Fruit fly (Drosophila melanogaster): Measurements from ENCODE around the gene nis.

Gene nis

dm6 chr2L:1620797-1621196 is 33.8 kb upstream of the nis start:
- no peak for TF ChIP-seq pan (optimal IDR thresholded peaks at IDR 0.05)
- no peak for TF ChIP-seq EcR (GFP tag; optimal IDR thresholded peaks at IDR 0.05)
- no peak for TF ChIP-seq Dll (optimal IDR thresholded peaks at IDR 0.05)
- no peak for TF ChIP-seq CG8478 (optimal IDR thresholded peaks at IDR 0.05)
- TF ChIP-seq psq (optimal IDR thresholded peaks at IDR 0.05): no peak
- TF ChIP-seq usp (GFP tag; optimal IDR thresholded peaks at IDR 0.05): no peak

- TF ChIP-seq psq (optimal IDR thresholded peaks at IDR 0.05) (no peak), CG8478 (optimal IDR thresholded peaks at IDR 0.05) (no peak), EcR (GFP tag; optimal IDR thresholded peaks at IDR 0.05) (no peak), Dll (optimal IDR thresholded peaks at IDR 0.05) (no peak)
These were observed 32.2 kb upstream of the nis start for dm6 chr2L:1619191-1619590.

dm6 chr2L:1618696-1619095 is 31.7 kb upstream of the nis start:
- TF ChIP-seq CG8478 (optimal IDR thresholded peaks at IDR 0.05) (no peak), pan (optimal IDR thresholded peaks at IDR 0.05) (no peak)

dm6 chr2L:1617712-1618111 is 30.8 kb upstream of the nis start:
- TF ChIP-seq Dll (optimal IDR thresholded peaks at IDR 0.05): peak; percentile 49
- no peak for TF ChIP-seq EcR (GFP tag; optimal IDR thresholded peaks at IDR 0.05)

dm6 chr2L:1615753-1616152 is 28.8 kb upstream of the nis start:
- TF ChIP-seq psq (optimal IDR thresholded peaks at IDR 0.05) (no peak), Dll (optimal IDR thresholded peaks at IDR 0.05) (no peak), usp (GFP tag; optimal IDR thresholded peaks at IDR 0.05) (no peak), pan (optimal IDR thresholded peaks at IDR 0.05) (no peak), EcR (GFP tag; optimal IDR thresholded peaks at IDR 0.05) (no peak), CG8478 (optimal IDR thresholded peaks at IDR 0.05) (no peak)

dm6 chr2L:1613748-1614365 is 26.9 kb upstream of the nis start, which contains the start of gene RFeSP:
Gene RFeSP (minus strand): TSS chr2L:1614160.
- TF ChIP-seq CG8478 (optimal IDR thresholded peaks at IDR 0.05) (no peak), EcR (GFP tag; optimal IDR thresholded peaks at IDR 0.05) (no peak)

- TF ChIP-seq pan (optimal IDR thresholded peaks at IDR 0.05) (no peak), EcR (GFP tag; optimal IDR thresholded peaks at IDR 0.05) (no peak), usp (GFP tag; optimal IDR thresholded peaks at IDR 0.05) (no peak), CG8478 (optimal IDR thresholded peaks at IDR 0.05) (no peak), psq (optimal IDR thresholded peaks at IDR 0.05) (no peak), Dll (optimal IDR thresholded peaks at IDR 0.05) (no peak)
These were observed 24.2 kb upstream of the nis start, which contains the start of the genes Rab3GAP1 and CG14352 for dm6 chr2L:1611122-1611521. Gene Rab3GAP1 (minus strand): TSS chr2L:1611157. Gene CG14352 (plus strand): TSS chr2L:1611410.

- no peak for TF ChIP-seq pan (optimal IDR thresholded peaks at IDR 0.05)
- TF ChIP-seq Dll (optimal IDR thresholded peaks at IDR 0.05): no peak
- no peak for TF ChIP-seq EcR (GFP tag; optimal IDR thresholded peaks at IDR 0.05)
- no peak for TF ChIP-seq usp (GFP tag; optimal IDR thresholded peaks at IDR 0.05)
- no peak for TF ChIP-seq CG8478 (optimal IDR thresholded peaks at IDR 0.05)
- TF ChIP-seq psq (optimal IDR thresholded peaks at IDR 0.05): no peak
These were observed 19.8 kb upstream of the nis start for dm6 chr2L:1606758-1607157.

dm6 chr2L:1603847-1604246 is 16.9 kb upstream of the nis start:
- TF ChIP-seq Dll (optimal IDR thresholded peaks at IDR 0.05): no peak
- TF ChIP-seq usp (GFP tag; optimal IDR thresholded peaks at IDR 0.05): no peak
- TF ChIP-seq psq (optimal IDR thresholded peaks at IDR 0.05): no peak
- no peak for TF ChIP-seq pan (optimal IDR thresholded peaks at IDR 0.05)
- no peak for TF ChIP-seq EcR (GFP tag; optimal IDR thresholded peaks at IDR 0.05)
- TF ChIP-seq CG8478 (optimal IDR thresholded peaks at IDR 0.05): no peak

dm6 chr2L:1596693-1597092 is 9.7 kb upstream of the nis start:
- TF ChIP-seq EcR (GFP tag; optimal IDR thresholded peaks at IDR 0.05) (peak in 1 of 2 experiments; percentile 74), CG8478 (optimal IDR thresholded peaks at IDR 0.05) (no peak)

- TF ChIP-seq pan (optimal IDR thresholded peaks at IDR 0.05) (no peak), psq (optimal IDR thresholded peaks at IDR 0.05) (no peak), Dll (optimal IDR thresholded peaks at IDR 0.05) (no peak), CG8478 (optimal IDR thresholded peaks at IDR 0.05) (no peak), EcR (GFP tag; optimal IDR thresholded peaks at IDR 0.05) (no peak), usp (GFP tag; optimal IDR thresholded peaks at IDR 0.05) (no peak)
These were observed 3.2 kb upstream of the nis start for dm6 chr2L:1590167-1590566.

dm6 chr2L:1579800-1580199 is 7.2 kb downstream of the nis start:
- no peak for TF ChIP-seq pan (optimal IDR thresholded peaks at IDR 0.05)

dm6 chr2L:1579254-1579653 is 7.7 kb downstream of the nis start:
- TF ChIP-seq EcR (GFP tag; optimal IDR thresholded peaks at IDR 0.05) (no peak), usp (GFP tag; optimal IDR thresholded peaks at IDR 0.05) (no peak), psq (optimal IDR thresholded peaks at IDR 0.05) (no peak), pan (optimal IDR thresholded peaks at IDR 0.05) (no peak), Dll (optimal IDR thresholded peaks at IDR 0.05) (no peak), CG8478 (optimal IDR thresholded peaks at IDR 0.05) (no peak)

dm6 chr2L:1575604-1576003 is 11.4 kb downstream of the nis start:
- TF ChIP-seq Dll (optimal IDR thresholded peaks at IDR 0.05) (no peak), EcR (GFP tag; optimal IDR thresholded peaks at IDR 0.05) (no peak), CG8478 (optimal IDR thresholded peaks at IDR 0.05) (no peak), psq (optimal IDR thresholded peaks at IDR 0.05) (no peak), usp (GFP tag; optimal IDR thresholded peaks at IDR 0.05) (no peak), pan (optimal IDR thresholded peaks at IDR 0.05) (no peak)

Data from whole organism.